Fruit fly (Drosophila melanogaster) whole organism, wandering third instar larva: ENCODE data around the gene CG7523.

Source experiments
- Abd-B ChIP-seq: fragments of >200 bp; optimal IDR thresholded peaks from 2 replicates; lab custom pipeline; 2017; ENCODE audit warnings: missing biosample characterization, missing genetic modification characterization
- CG32264 ChIP-seq: fragments of 200-800 bp; sonication (Bioruptor generic); optimal IDR thresholded peaks from 2 replicates; lab custom pipeline; 2016; ENCODE audit warnings: missing biosample characterization, missing genetic modification characterization
- CG9705 ChIP-seq: fragments of 200-800 bp; sonication (Bioruptor generic); optimal IDR thresholded peaks from 2 replicates; lab custom pipeline; 2018; ENCODE audit warnings: missing biosample characterization, mild to moderate bottlenecking, missing genetic modification characterization
- CrebA ChIP-seq: fragments of 200-800 bp; sonication (Bioruptor generic); optimal IDR thresholded peaks from 2 replicates; lab custom pipeline; 2016; ENCODE audit warnings: missing biosample characterization, mild to moderate bottlenecking, missing genetic modification characterization, borderline replicate concordance
- Dfd ChIP-seq: fragments of >200 bp; optimal IDR thresholded peaks from 2 replicates; lab custom pipeline; 2017; ENCODE audit warnings: missing biosample characterization, missing genetic modification characterization
- Dif ChIP-seq: fragments of 200-275, 200-300 bp; sonication (Bioruptor generic); optimal IDR thresholded peaks from 2 replicates; lab custom pipeline; 2018; ENCODE audit warnings: missing biosample characterization, missing genetic modification characterization; ENCODE audit not compliant: partially characterized antibody
- GATAd ChIP-seq: sonication (Bioruptor generic); optimal IDR thresholded peaks from 2 replicates; lab custom pipeline; 2016; ENCODE audit warnings: missing biosample characterization, missing genetic modification characterization
- HLH106 ChIP-seq: fragments of 200-800 bp; optimal IDR thresholded peaks from 3 replicates; lab custom pipeline; 2019; ENCODE audit warnings: missing biosample characterization, mild to moderate bottlenecking, missing genetic modification characterization, moderate library complexity
- Hnf4 ChIP-seq: fragments of 200-800 bp; sonication (Bioruptor generic); optimal IDR thresholded peaks from 2 replicates; lab custom pipeline; 2016; ENCODE audit warnings: missing biosample characterization, mild to moderate bottlenecking, missing genetic modification characterization
- Hr78 ChIP-seq: fragments of >200 bp; optimal IDR thresholded peaks from 2 replicates; lab custom pipeline; 2017; ENCODE audit warnings: missing biosample characterization, missing genetic modification characterization
- Hr83 ChIP-seq: fragments of 200-300 bp; sonication (Bioruptor generic); optimal IDR thresholded peaks from 2 replicates; lab custom pipeline; 2016; ENCODE audit warnings: missing biosample characterization, mild to moderate bottlenecking, missing genetic modification characterization, moderate library complexity; ENCODE audit not compliant: poor library complexity, severe bottlenecking
- Jra ChIP-seq: sonication (Bioruptor generic); optimal IDR thresholded peaks from 2 replicates; lab custom pipeline; 2016; ENCODE audit warnings: missing biosample characterization, missing genetic modification characterization
- Mio ChIP-seq: sonication (Bioruptor generic); optimal IDR thresholded peaks from 2 replicates; lab custom pipeline; 2016; ENCODE audit warnings: missing biosample characterization, missing genetic modification characterization
- Myc ChIP-seq: fragments of >200 bp; optimal IDR thresholded peaks from 2 replicates; lab custom pipeline; 2017
- N ChIP-seq: fragments of >200 bp; optimal IDR thresholded peaks from 2 replicates; lab custom pipeline; 2018; ENCODE audit warnings: missing biosample characterization, missing external identifiers, missing genetic modification characterization
- OdsH ChIP-seq: fragments of 200-800 bp; sonication (Bioruptor generic); optimal IDR thresholded peaks from 2 replicates; lab custom pipeline; 2016; ENCODE audit warnings: missing biosample characterization, mild to moderate bottlenecking, missing genetic modification characterization
- Rel ChIP-seq, 2 experiments: fragments of 200-800 bp; sonication (Bioruptor generic) in 1 of 2; optimal IDR thresholded peaks; 2 replicates in 1 of 2; 3 replicates in 1 of 2; lab custom pipeline; 2016 to 2019; ENCODE audit warnings: mild to moderate bottlenecking in 2 of 2, missing biosample characterization in 2 of 2, missing genetic modification characterization in 2 of 2, moderate library complexity in 1 of 2
- Sp1 ChIP-seq: fragments of 200-800 bp; sonication (Bioruptor generic); optimal IDR thresholded peaks from 3 replicates; lab custom pipeline; 2019; ENCODE audit warnings: missing biosample characterization, mild to moderate bottlenecking, missing genetic modification characterization, moderate library complexity
- Vsx2 ChIP-seq: fragments of 200-300, 225-300 bp; sonication (Bioruptor generic); optimal IDR thresholded peaks from 2 replicates; lab custom pipeline; 2018; ENCODE audit warnings: missing biosample characterization, missing genetic modification characterization; ENCODE audit not compliant: partially characterized antibody
- br ChIP-seq: fragments of 200-800 bp; sonication (Bioruptor generic); optimal IDR thresholded peaks from 2 replicates; lab custom pipeline; 2016; ENCODE audit warnings: missing biosample characterization, missing genetic modification characterization
- brk ChIP-seq: fragments of 200-800 bp; sonication (Bioruptor generic); optimal IDR thresholded peaks from 2 replicates; lab custom pipeline; 2016; ENCODE audit warnings: missing biosample characterization, mild to moderate bottlenecking, missing genetic modification characterization
- dl ChIP-seq, 2 experiments: fragments of 175-275, 200-275 bp in 1 of 2; fragments of 200-275 bp in 1 of 2; sonication (Bioruptor generic); optimal IDR thresholded peaks; lab custom pipeline; 2018; ENCODE audit warnings: mild to moderate bottlenecking in 2 of 2, missing biosample characterization in 2 of 2, missing genetic modification characterization in 2 of 2, moderate library complexity in 2 of 2; ENCODE audit not compliant: partially characterized antibody in 2 of 2, insufficient read depth in 1 of 2
- dmrt93B ChIP-seq: fragments of 200-800 bp; sonication (Bioruptor generic); optimal IDR thresholded peaks from 2 replicates; lab custom pipeline; 2018; ENCODE audit warnings: missing biosample characterization, mild to moderate bottlenecking, missing genetic modification characterization
- dsf ChIP-seq: sonication (Bioruptor generic); optimal IDR thresholded peaks from 2 replicates; lab custom pipeline; 2016; ENCODE audit warnings: missing biosample characterization, missing genetic modification characterization, borderline replicate concordance
- ey ChIP-seq: fragments of 200-800 bp; sonication (Bioruptor generic); optimal IDR thresholded peaks from 2 replicates; lab custom pipeline; 2016; ENCODE audit warnings: missing biosample characterization, missing genetic modification characterization
- foxo ChIP-seq, 2 experiments: fragments of 200-800 bp; sonication (Bioruptor generic); optimal IDR thresholded peaks; 2 replicates in 1 of 2; 3 replicates in 1 of 2; lab custom pipeline; 2016 to 2017; ENCODE audit warnings: missing biosample characterization in 2 of 2, missing genetic modification characterization in 2 of 2
- fru ChIP-seq: fragments of 200-800 bp; sonication (Bioruptor generic); optimal IDR thresholded peaks from 3 replicates; lab custom pipeline; 2016; ENCODE audit warnings: missing biosample characterization, mild to moderate bottlenecking, missing genetic modification characterization
- h ChIP-seq: fragments of 200-800 bp; sonication (Bioruptor generic); optimal IDR thresholded peaks from 3 replicates; lab custom pipeline; 2016; ENCODE audit warnings: missing biosample characterization, mild to moderate bottlenecking, missing genetic modification characterization
- jim ChIP-seq: fragments of 175-275, 200-325 bp; sonication (Bioruptor generic); optimal IDR thresholded peaks from 2 replicates; lab custom pipeline; 2016; ENCODE audit warnings: missing biosample characterization, mild to moderate bottlenecking, missing genetic modification characterization
- lola ChIP-seq: fragments of >200 bp; optimal IDR thresholded peaks from 2 replicates; lab custom pipeline; 2017; ENCODE audit warnings: missing biosample characterization, missing genetic modification characterization
- pan ChIP-seq: fragments of >200 bp; optimal IDR thresholded peaks from 2 replicates; lab custom pipeline; 2017
- psq ChIP-seq: fragments of 200-800 bp; sonication (Bioruptor generic); optimal IDR thresholded peaks from 3 replicates; lab custom pipeline; 2017; ENCODE audit warnings: missing biosample characterization, mild to moderate bottlenecking, missing genetic modification characterization, moderate library complexity
- rgr ChIP-seq: fragments of 200-800 bp; sonication (Bioruptor generic); optimal IDR thresholded peaks from 3 replicates; lab custom pipeline; 2016; ENCODE audit warnings: missing biosample characterization, mild to moderate bottlenecking, missing genetic modification characterization
- sage ChIP-seq: fragments of 200-800 bp; sonication (Bioruptor generic); optimal IDR thresholded peaks from 2 replicates; lab custom pipeline; 2016; ENCODE audit warnings: missing biosample characterization, mild to moderate bottlenecking, missing genetic modification characterization
- sv ChIP-seq: fragments of 200-800 bp; sonication (Bioruptor generic); optimal IDR thresholded peaks from 3 replicates; lab custom pipeline; 2016; ENCODE audit warnings: missing biosample characterization, missing genetic modification characterization
- tai ChIP-seq: sonication (Bioruptor generic); optimal IDR thresholded peaks from 2 replicates; lab custom pipeline; 2016; ENCODE audit warnings: missing biosample characterization, missing genetic modification characterization
- usp ChIP-seq: fragments of >200 bp; optimal IDR thresholded peaks from 2 replicates; lab custom pipeline; 2017; ENCODE audit warnings: missing biosample characterization, missing genetic modification characterization
- woc ChIP-seq: sonication (Bioruptor generic); optimal IDR thresholded peaks from 2 replicates; lab custom pipeline; 2016; ENCODE audit warnings: missing biosample characterization, mild to moderate bottlenecking, missing genetic modification characterization

CG7523 gene

dm6 chr3R:17703024-17703690, 32.5 kb upstream of the CG7523 start:
- TF ChIP-seq CG32264 (GFP tag; lab: Kevin White, UChicago) = peak; percentile 86
- TF ChIP-seq br = peak; percentile 87
- TF ChIP-seq Jra (GFP tag; lab: Kevin White, UChicago) = peak; percentile 58
- peak; percentile 60 for TF ChIP-seq Hnf4 (GFP tag; lab: Kevin White, UChicago)
- no peak for TF ChIP-seq GATAd
- peak; percentile 91 for TF ChIP-seq h (GFP tag; lab: Kevin White, UChicago)
- no peak for TF ChIP-seq lola (GFP tag; lab: Kevin White, UChicago)
- peak; percentile 94 for TF ChIP-seq ey
- peak; percentile 7 for TF ChIP-seq Mio (GFP tag; lab: Kevin White, UChicago)
- peak; percentile 54 for TF ChIP-seq CG9705
- peak; percentile 76 for TF ChIP-seq woc
- TF ChIP-seq dl (GFP tag; optimal IDR thresholded peaks at IDR 0.05; lab: Kevin White, UChicago; ENCODE audit: insufficient read depth in 1 of 2, partially characterized antibody in 2 of 2) = no peak
- TF ChIP-seq fru (GFP tag; lab: Kevin White, UChicago) = peak; percentile 93
- peak; percentile 91 for TF ChIP-seq OdsH (GFP tag; lab: Kevin White, UChicago)
- TF ChIP-seq foxo (GFP tag; optimal IDR thresholded peaks at IDR 0.05; lab: Kevin White, UChicago) = peak in 1 of 2 experiments; percentile 91
- peak; percentile 90 for TF ChIP-seq dmrt93B
- TF ChIP-seq HLH106 (tag; lab: Kevin White, UChicago) = peak; percentile 82
- TF ChIP-seq Myc = no peak
- no peak for TF ChIP-seq Vsx2 (GFP tag; lab: Kevin White, UChicago)
- TF ChIP-seq Hr83 = no peak
- no peak for TF ChIP-seq usp
- no peak for TF ChIP-seq N (GFP tag; lab: Kevin White, UChicago)
- peak; percentile 90 for TF ChIP-seq rgr (GFP tag; lab: Kevin White, UChicago)
- peak; percentile 89 for TF ChIP-seq Sp1
- TF ChIP-seq Abd-B (GFP tag; lab: Kevin White, UChicago) = no peak
- peak; percentile 43 for TF ChIP-seq brk (GFP tag; lab: Kevin White, UChicago)
- peak; percentile 73 for TF ChIP-seq psq
- TF ChIP-seq Dfd = no peak
- TF ChIP-seq sv (GFP tag; lab: Kevin White, UChicago) = no peak
- TF ChIP-seq tai (GFP tag; lab: Kevin White, UChicago) = peak; percentile 81
- TF ChIP-seq Hr78 = no peak
- no peak for TF ChIP-seq Rel (GFP tag; optimal IDR thresholded peaks at IDR 0.05; lab: Kevin White, UChicago)
- TF ChIP-seq Rel (tag; optimal IDR thresholded peaks at IDR 0.05; lab: Kevin White, UChicago) = no peak
- TF ChIP-seq Dif (GFP tag; lab: Kevin White, UChicago) = no peak
- TF ChIP-seq CrebA (GFP tag; lab: Kevin White, UChicago) = no peak
- no peak for TF ChIP-seq dsf (GFP tag; lab: Kevin White, UChicago)
- TF ChIP-seq sage (GFP tag; lab: Kevin White, UChicago) = peak; percentile 58
- no peak for TF ChIP-seq pan (lab: Kevin White, UChicago)
- no peak for TF ChIP-seq jim

dm6 chr3R:17701971-17702845, 31.5 kb upstream of the CG7523 start:
- TF ChIP-seq Vsx2 (GFP tag; lab: Kevin White, UChicago) (no peak), lola (GFP tag; lab: Kevin White, UChicago) (no peak), jim (no peak), Mio (GFP tag; lab: Kevin White, UChicago) (no peak), usp (no peak), psq (peak; percentile 46), GATAd (no peak), ey (peak; percentile 69), CrebA (GFP tag; lab: Kevin White, UChicago) (peak; percentile 21), pan (lab: Kevin White, UChicago) (no peak), OdsH (GFP tag; lab: Kevin White, UChicago) (peak; percentile 56), Sp1 (peak; percentile 35), Myc (no peak), h (GFP tag; lab: Kevin White, UChicago) (peak; percentile 54), Rel (GFP tag; optimal IDR thresholded peaks at IDR 0.05; lab: Kevin White, UChicago) (no peak), Rel (tag; optimal IDR thresholded peaks at IDR 0.05; lab: Kevin White, UChicago) (peak; percentile 60), sv (GFP tag; lab: Kevin White, UChicago) (no peak), woc (peak; percentile 44), br (peak; percentile 41), dsf (GFP tag; lab: Kevin White, UChicago) (no peak), dl (GFP tag; optimal IDR thresholded peaks at IDR 0.05; lab: Kevin White, UChicago; ENCODE audit: insufficient read depth in 1 of 2, partially characterized antibody in 2 of 2) (no peak), foxo (GFP tag; optimal IDR thresholded peaks at IDR 0.05; lab: Kevin White, UChicago) (peak in 1 of 2 experiments; percentile 75), Jra (GFP tag; lab: Kevin White, UChicago) (no peak), Abd-B (GFP tag; lab: Kevin White, UChicago) (no peak), rgr (GFP tag; lab: Kevin White, UChicago) (peak; percentile 35), Dfd (no peak), fru (GFP tag; lab: Kevin White, UChicago) (peak; percentile 66), Hnf4 (GFP tag; lab: Kevin White, UChicago) (no peak), CG32264 (GFP tag; lab: Kevin White, UChicago) (no peak), Dif (GFP tag; lab: Kevin White, UChicago) (no peak), sage (GFP tag; lab: Kevin White, UChicago) (no peak), brk (GFP tag; lab: Kevin White, UChicago) (no peak), dmrt93B (peak; percentile 5), HLH106 (tag; lab: Kevin White, UChicago) (peak; percentile 52), Hr78 (no peak), tai (GFP tag; lab: Kevin White, UChicago) (no peak)
